Fruit fly (Drosophila melanogaster) S2 (cell line): ENCODE data around the gene CG13685.

ENCODE experiments used
- CG8478 ChIP-seq: fragments of >200 bp; optimal IDR thresholded peaks from 2 replicates; lab custom pipeline; 2018
- CTCF ChIP-seq, 2 experiments: fragments of >200 bp; optimal IDR thresholded peaks; 2 replicates each; lab custom pipeline; 2018

DNA sequence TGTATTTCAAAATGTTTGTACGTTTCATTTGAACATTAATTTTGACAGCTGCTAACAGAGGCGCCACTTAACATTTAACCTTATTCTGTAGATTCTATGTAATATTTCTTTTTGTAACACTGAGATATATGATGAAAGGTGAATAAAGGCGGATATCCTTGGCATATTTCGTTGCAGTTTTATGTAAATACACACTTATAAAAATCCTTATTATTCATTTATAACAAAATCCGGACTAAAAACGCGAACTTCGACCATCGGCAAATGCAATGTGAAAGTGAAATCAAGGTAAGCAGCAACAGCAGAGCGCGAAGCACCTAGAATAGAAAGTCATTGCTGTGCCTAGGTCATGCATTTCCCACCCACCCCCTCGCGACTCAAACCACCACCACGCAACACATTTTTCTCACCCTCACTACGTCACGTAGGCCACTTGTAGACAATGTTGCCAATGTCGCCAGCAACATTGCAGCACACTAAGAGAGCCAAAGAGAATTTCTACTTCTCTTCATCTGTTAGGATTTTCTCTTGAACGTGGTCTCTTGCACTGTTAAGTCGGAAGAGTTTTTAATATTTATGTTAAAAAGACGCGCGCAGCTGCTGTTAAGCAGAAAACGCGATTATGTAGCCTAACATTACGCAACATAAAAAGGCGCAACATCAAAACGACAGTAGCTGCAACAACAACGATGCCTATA lies 34.4 kb downstream of the CG13685 start:
- TF ChIP-seq CG8478 (lab: Kevin White, UChicago) (no peak), CTCF (optimal IDR thresholded peaks at IDR 0.05; lab: Kevin White, UChicago) (no peak)
